Fruit fly (Drosophila melanogaster) whole organism, prepupa: Measurements from ENCODE around the gene alpha-Est10.

Experiments used
- CG10631 ChIP-seq: fragments of 200-800 bp; sonication (Bioruptor generic); optimal IDR thresholded peaks from 2 replicates; lab custom pipeline; 2016; ENCODE audit warnings: missing biosample characterization, missing genetic modification characterization
- CG11294 ChIP-seq: fragments of 200-800 bp; sonication (Bioruptor generic); IDR thresholded peaks from 2 replicates; pipeline ENCODE4 v1.3.6; 2022; ENCODE audit warnings: missing biosample characterization, missing genetic modification characterization
- CG11902 ChIP-seq: fragments of 200-800 bp; sonication (Bioruptor generic); optimal IDR thresholded peaks from 3 replicates; lab custom pipeline; 2016; ENCODE audit warnings: missing biosample characterization, missing genetic modification characterization
- CG15336 ChIP-seq: fragments of 200-800 bp; sonication (Bioruptor generic); IDR thresholded peaks from 2 replicates; pipeline ENCODE4 v1.3.6; 2022; ENCODE audit warnings: missing biosample characterization, missing genetic modification characterization
- CG1621 ChIP-seq: fragments of 200-800 bp; sonication (Bioruptor generic); optimal IDR thresholded peaks from 3 replicates; lab custom pipeline; 2018; ENCODE audit warnings: missing biosample characterization, mild to moderate bottlenecking, missing genetic modification characterization
- CG16779 ChIP-seq: fragments of 200-800 bp; sonication (Bioruptor generic); optimal IDR thresholded peaks from 3 replicates; lab custom pipeline; 2017; ENCODE audit warnings: missing biosample characterization, mild to moderate bottlenecking, missing genetic modification characterization
- CG3032 ChIP-seq: fragments of 200-800 bp; optimal IDR thresholded peaks from 2 replicates; lab custom pipeline; 2019; ENCODE audit warnings: missing biosample characterization, mild to moderate bottlenecking, missing genetic modification characterization, moderate library complexity
- CG4318 ChIP-seq: fragments of 200-800 bp; sonication (Bioruptor generic); optimal IDR thresholded peaks from 3 replicates; lab custom pipeline; 2017; ENCODE audit warnings: missing biosample characterization, mild to moderate bottlenecking, missing genetic modification characterization
- CG6276 ChIP-seq: fragments of 200-800 bp; sonication (Bioruptor generic); optimal IDR thresholded peaks from 2 replicates; lab custom pipeline; 2017; ENCODE audit warnings: missing biosample characterization, mild to moderate bottlenecking, missing genetic modification characterization
- CG6792 ChIP-seq: fragments of 200-800 bp; sonication (Bioruptor generic); optimal IDR thresholded peaks from 3 replicates; lab custom pipeline; 2016; ENCODE audit warnings: missing biosample characterization, missing genetic modification characterization
- CG6808 ChIP-seq: fragments of 200-800 bp; sonication (Bioruptor generic); optimal IDR thresholded peaks from 3 replicates; lab custom pipeline; 2017; ENCODE audit warnings: missing biosample characterization, missing genetic modification characterization, mild to moderate bottlenecking, moderate library complexity, missing genetic modification reagents
- CG7368 ChIP-seq: fragments of 200-800 bp; sonication (Bioruptor generic); optimal IDR thresholded peaks from 3 replicates; lab custom pipeline; 2016; ENCODE audit warnings: missing biosample characterization, missing genetic modification characterization
- CG8319 ChIP-seq: fragments of 200-800 bp; sonication (Bioruptor generic); optimal IDR thresholded peaks from 3 replicates; lab custom pipeline; 2016; ENCODE audit warnings: missing biosample characterization, missing genetic modification characterization
- CG8632 ChIP-seq: fragments of 200-800 bp; sonication (Bioruptor generic); optimal IDR thresholded peaks from 3 replicates; lab custom pipeline; 2016; ENCODE audit warnings: missing biosample characterization, missing genetic modification characterization
- CG9139 ChIP-seq: fragments of 200-800 bp; sonication (Bioruptor generic); optimal IDR thresholded peaks from 3 replicates; lab custom pipeline; 2017; ENCODE audit warnings: missing biosample characterization, mild to moderate bottlenecking, missing genetic modification characterization
- Eip78C ChIP-seq: fragments of 200-800 bp; sonication (Bioruptor generic); peaks from one replicate; lab custom pipeline; 2016; ENCODE audit warnings: missing biosample characterization, missing genetic modification characterization
- Ets21C ChIP-seq: fragments of 200-800 bp; sonication (Bioruptor generic); optimal IDR thresholded peaks from 3 replicates; lab custom pipeline; 2016; ENCODE audit warnings: missing biosample characterization, missing genetic modification characterization
- Hr4 ChIP-seq: fragments of 200-800 bp; sonication (Bioruptor generic); optimal IDR thresholded peaks from 3 replicates; lab custom pipeline; 2016; ENCODE audit warnings: missing biosample characterization, missing genetic modification characterization
- Met ChIP-seq: fragments of 200-800 bp; sonication (Bioruptor generic); optimal IDR thresholded peaks from 3 replicates; lab custom pipeline; 2016; ENCODE audit warnings: missing biosample characterization, missing genetic modification characterization
- OdsH ChIP-seq: fragments of 200-800 bp; sonication (Bioruptor generic); optimal IDR thresholded peaks from 3 replicates; lab custom pipeline; 2016; ENCODE audit warnings: missing biosample characterization, missing genetic modification characterization
- Sox14 ChIP-seq: fragments of 200-800 bp; sonication (Bioruptor generic); optimal IDR thresholded peaks from 3 replicates; lab custom pipeline; 2016; ENCODE audit warnings: missing biosample characterization, missing genetic modification characterization
- Sox15 ChIP-seq: fragments of 200-800 bp; sonication (Bioruptor generic); optimal IDR thresholded peaks from 3 replicates; lab custom pipeline; 2016; ENCODE audit warnings: missing biosample characterization, missing genetic modification characterization
- achi ChIP-seq: fragments of 200-800 bp; sonication (Bioruptor generic); optimal IDR thresholded peaks from 3 replicates; lab custom pipeline; 2016; ENCODE audit warnings: missing biosample characterization, missing genetic modification characterization
- acj6 ChIP-seq: fragments of 200-800 bp; sonication (Bioruptor generic); optimal IDR thresholded peaks from 3 replicates; lab custom pipeline; 2016; ENCODE audit warnings: missing biosample characterization, missing genetic modification characterization
- cyc ChIP-seq: fragments of 200-800 bp; sonication (Bioruptor generic); optimal IDR thresholded peaks from 3 replicates; lab custom pipeline; 2016; ENCODE audit warnings: missing biosample characterization, missing genetic modification characterization
- dsx ChIP-seq: fragments of 200-800 bp; optimal IDR thresholded peaks from 3 replicates; lab custom pipeline; 2019; ENCODE audit warnings: missing biosample characterization, mild to moderate bottlenecking, missing genetic modification characterization, moderate library complexity; ENCODE audit not compliant: poor library complexity, severe bottlenecking
- fd59A ChIP-seq: fragments of 200-800 bp; sonication (Bioruptor generic); optimal IDR thresholded peaks from 2 replicates; lab custom pipeline; 2017; ENCODE audit warnings: missing biosample characterization, mild to moderate bottlenecking, missing genetic modification characterization, missing genetic modification reagents
- fkh ChIP-seq: fragments of 200-800 bp; sonication (Bioruptor generic); optimal IDR thresholded peaks from 3 replicates; lab custom pipeline; 2017; ENCODE audit warnings: missing biosample characterization, mild to moderate bottlenecking, missing genetic modification characterization, moderate library complexity
- pdm3 ChIP-seq: fragments of 200-800 bp; sonication (Bioruptor generic); optimal IDR thresholded peaks from 3 replicates; lab custom pipeline; 2016; ENCODE audit warnings: missing biosample characterization, missing genetic modification characterization
- salr ChIP-seq, 2 experiments: fragments of 200-800 bp; sonication (Bioruptor generic); optimal IDR thresholded peaks; 3 replicates each; lab custom pipeline; 2016 to 2018; ENCODE audit warnings: missing biosample characterization in 2 of 2, missing genetic modification characterization in 2 of 2, mild to moderate bottlenecking in 1 of 2
- spab ChIP-seq: fragments of 200-800 bp; sonication (Bioruptor generic); optimal IDR thresholded peaks from 2 replicates; lab custom pipeline; 2017; ENCODE audit warnings: missing biosample characterization, mild to moderate bottlenecking, missing genetic modification characterization, missing genetic modification reagents
- svp ChIP-seq: fragments of 200-800 bp; sonication (Bioruptor generic); peaks from one replicate; lab custom pipeline; 2016; ENCODE audit warnings: missing biosample characterization, missing genetic modification characterization
- vri ChIP-seq: fragments of 200-800 bp; sonication (Bioruptor generic); optimal IDR thresholded peaks from 3 replicates; lab custom pipeline; 2016; ENCODE audit warnings: missing biosample characterization, mild to moderate bottlenecking, missing genetic modification characterization

The alpha-Est10 gene

dm6 chr3R:7506314-7506988 lies 12.8 kb upstream of the alpha-Est10 start (continued):
- peak; percentile 15 for TF ChIP-seq cyc
- TF ChIP-seq achi (GFP tag; lab: Kevin White, UChicago): no peak
- peak; percentile 64 for TF ChIP-seq Hr4
- no peak for TF ChIP-seq spab (GFP tag; lab: Kevin White, UChicago)
- TF ChIP-seq CG3032 (tag; lab: Kevin White, UChicago): no peak
- TF ChIP-seq CG15336 (GFP tag; lab: Robert Waterston, UW): peak; percentile 51
- peak; percentile 1 for TF ChIP-seq CG6792 (GFP tag; lab: Kevin White, UChicago)
- no peak for TF ChIP-seq CG4318 (GFP tag; lab: Kevin White, UChicago)
- TF ChIP-seq Sox14 (GFP tag; lab: Kevin White, UChicago): peak; percentile 20
- TF ChIP-seq OdsH: peak; percentile 27
- no peak for TF ChIP-seq CG11902 (GFP tag; lab: Kevin White, UChicago)
- TF ChIP-seq dsx (GFP tag; lab: Kevin White, UChicago): no peak
- TF ChIP-seq Ets21C (GFP tag; lab: Kevin White, UChicago): no peak
- no peak for TF ChIP-seq CG10631 (GFP tag; lab: Kevin White, UChicago)
- peak; percentile 18 for TF ChIP-seq CG6276 (GFP tag; lab: Kevin White, UChicago)
- TF ChIP-seq CG16779: no peak
- TF ChIP-seq CG11294: peak; percentile 44; the same call in 1 of the 2 replicates
- TF ChIP-seq Met (GFP tag; lab: Kevin White, UChicago): peak; percentile 29
- TF ChIP-seq fkh: peak; percentile 86
- TF ChIP-seq svp: peak; percentile 17
- peak; percentile 37 for TF ChIP-seq acj6 (GFP tag; lab: Kevin White, UChicago)
- TF ChIP-seq CG7368 (GFP tag; lab: Kevin White, UChicago): no peak
- no peak for TF ChIP-seq CG8319
- peak; percentile 45 for TF ChIP-seq pdm3 (GFP tag; lab: Kevin White, UChicago)
- no peak for TF ChIP-seq fd59A (GFP tag; lab: Kevin White, UChicago)
- TF ChIP-seq Sox15 (GFP tag; lab: Kevin White, UChicago): no peak
- peak; percentile 73 for TF ChIP-seq Eip78C (GFP tag; lab: Kevin White, UChicago)
- TF ChIP-seq CG9139 (GFP tag; lab: Kevin White, UChicago): no peak

dm6 chr3R:7504989-7505761 lies 11.5 kb upstream of the alpha-Est10 start, which contains the start of gene alpha-Est9:
alpha-Est9 (minus strand) TSS chr3R:7505098.
- TF ChIP-seq salr (GFP tag; optimal IDR thresholded peaks at IDR 0.05; lab: Kevin White, UChicago) (no peak), dsx (GFP tag; lab: Kevin White, UChicago) (no peak), CG7368 (GFP tag; lab: Kevin White, UChicago) (no peak), CG6808 (GFP tag; lab: Kevin White, UChicago) (no peak), CG1621 (no peak), fkh (peak; percentile 28), CG9139 (GFP tag; lab: Kevin White, UChicago) (no peak), CG3032 (tag; lab: Kevin White, UChicago) (no peak), CG6792 (GFP tag; lab: Kevin White, UChicago) (no peak), svp (peak; percentile 84), Met (GFP tag; lab: Kevin White, UChicago) (no peak), CG4318 (GFP tag; lab: Kevin White, UChicago) (no peak), CG8632 (GFP tag; lab: Kevin White, UChicago) (no peak), Ets21C (GFP tag; lab: Kevin White, UChicago) (no peak), vri (GFP tag; lab: Kevin White, UChicago) (peak; percentile 72)

- no peak for TF ChIP-seq Sox14 (GFP tag; lab: Kevin White, UChicago)
- peak; percentile 20 for TF ChIP-seq fkh
These were observed 9.6 kb upstream of the alpha-Est10 start for dm6 chr3R:7503216-7503615.
